Fruit fly (Drosophila melanogaster): ENCODE results near the gene CG12347.

dm6 chr3R:17950398-17950797 lies 44.2 kb downstream of the CG12347 start:
- no peak for TF ChIP-seq Snoo (tag; optimal IDR thresholded peaks at IDR 0.05)
- TF ChIP-seq EcR (GFP tag; optimal IDR thresholded peaks at IDR 0.05): no peak
- TF ChIP-seq rn (GFP tag; IDR thresholded peaks at IDR 0.05): no peak
- TF ChIP-seq CG4496 (GFP tag; IDR thresholded peaks at IDR 0.05): no peak

Data from whole organism, pupa.